Fruit fly (Drosophila melanogaster) whole organism, embryonic: ENCODE measurements around the gene CG7656.

ENCODE experiments used
- CG31224 ChIP-seq: fragments of 200-800 bp; sonication (Bioruptor generic); IDR thresholded peaks from 2 replicates; pipeline ENCODE4 v1.3.6; 2022; ENCODE audit warnings: missing biosample characterization, missing genetic modification characterization
- Dp ChIP-seq: fragments of 200-800 bp; sonication (Bioruptor generic); optimal IDR thresholded peaks from 2 replicates; lab custom pipeline; 2018; ENCODE audit warnings: missing biosample characterization, mild to moderate bottlenecking, missing genetic modification characterization, moderate library complexity
- gem ChIP-seq: fragments of 200-800 bp; sonication (Bioruptor generic); optimal IDR thresholded peaks from 2 replicates; lab custom pipeline; 2019; ENCODE audit warnings: missing biosample characterization, mild to moderate bottlenecking, missing genetic modification characterization, moderate library complexity

- TF ChIP-seq Dp (no peak), gem (tag; lab: Kevin White, UChicago) (no peak), CG31224 (no peak)
Measured at dm6 chr3L:15627295-15627694, 39.3 kb upstream of the CG7656 start.
